Fruit fly (Drosophila melanogaster): Measurements from ENCODE around the gene CG32756.
A peak's percentile ranks its signal among the peaks of the same experiment; 100 is the strongest.

The CG32756 gene

dm6 chrX:5907916-5908315, 37.6 kb upstream of the CG32756 start, which contains the start of gene CG12236 (continued):
- TF ChIP-seq E2f1 (GFP tag; IDR thresholded peaks at IDR 0.05) (peak; percentile 28; the same call in 1 of the 2 replicates), ewg (GFP tag; optimal IDR thresholded peaks at IDR 0.05) (peak; percentile 34), ci (GFP tag; IDR thresholded peaks at IDR 0.05) (peak; percentile 64; the same call in 2 of the 3 replicates), Sox102F (GFP tag; optimal IDR thresholded peaks at IDR 0.05) (no peak), Bgb (GFP tag; IDR thresholded peaks at IDR 0.05; ENCODE audit: partially characterized antibody) (peak; percentile 33; the same call in 1 of the 2 replicates), Dbx (GFP tag; IDR thresholded peaks at IDR 0.05) (peak; percentile 71; the same call in 2 of the 3 replicates), CG11560 (tag; IDR thresholded peaks at IDR 0.05) (0 out of 3 replicates have a peak, but pooled peaks have one; percentile 50), Meics (GFP tag; optimal IDR thresholded peaks at IDR 0.05) (peak; percentile 54), ab (GFP tag; optimal IDR thresholded peaks at IDR 0.05) (no peak), Aef1 (GFP tag; IDR thresholded peaks at IDR 0.05) (0 out of 3 replicates have a peak, but pooled peaks have one; percentile 32), Doc3 (GFP tag; IDR thresholded peaks at IDR 0.05; ENCODE audit: partially characterized antibody) (no peak), slbo (GFP tag; IDR thresholded peaks at IDR 0.05) (peak; percentile 64; the same call in 1 of the 2 replicates), CG10979 (tag; optimal IDR thresholded peaks at IDR 0.05) (peak; percentile 28), CG6813 (GFP tag; optimal IDR thresholded peaks at IDR 0.05) (peak; percentile 14), CG7556 (GFP tag; optimal IDR thresholded peaks at IDR 0.05) (no peak), CG14050 (GFP tag; IDR thresholded peaks at IDR 0.05) (no peak), bsh (GFP tag; optimal IDR thresholded peaks at IDR 0.05) (peak in 1 of 2 experiments; percentile 12), CG9797 (GFP tag; optimal IDR thresholded peaks at IDR 0.05) (peak; percentile 63), HLH54F (GFP tag; optimal IDR thresholded peaks at IDR 0.05) (peak; percentile 24), kah (GFP tag; optimal IDR thresholded peaks at IDR 0.05) (peak; percentile 59), CG8359 (GFP tag; optimal IDR thresholded peaks at IDR 0.05; ENCODE audit: borderline replicate concordance) (no peak), cwo (GFP tag; optimal IDR thresholded peaks at IDR 0.05) (no peak), CG11085 (GFP tag; IDR thresholded peaks at IDR 0.05) (peak; percentile 44; the same call in 1 of the 2 replicates), CG2129 (GFP tag; IDR thresholded peaks at IDR 0.05; ENCODE audit: partially characterized antibody) (no peak), CG7745 (tag; optimal IDR thresholded peaks at IDR 0.05) (no peak), CG10321 (GFP tag; IDR thresholded peaks at IDR 0.05) (peak; percentile 45; the same call in 1 of the 2 replicates), CG34422 (GFP tag; IDR thresholded peaks at IDR 0.05) (peak; percentile 69), CG2199 (GFP tag; IDR thresholded peaks at IDR 0.05) (0 out of 3 replicates have a peak, but pooled peaks have one; percentile 55), CG14965 (GFP tag; optimal IDR thresholded peaks at IDR 0.05; ENCODE audit: borderline replicate concordance) (no peak), CG17829 (tag; optimal IDR thresholded peaks at IDR 0.05) (peak; percentile 50), CG9437 (GFP tag; optimal IDR thresholded peaks at IDR 0.05) (no peak), caup (GFP tag; optimal IDR thresholded peaks at IDR 0.05; ENCODE audit: severe bottlenecking) (peak; percentile 74), NC2α (GFP tag; optimal IDR thresholded peaks at IDR 0.05) (no peak), amos (GFP tag; IDR thresholded peaks at IDR 0.05; ENCODE audit: partially characterized antibody) (peak; percentile 52), CrebB (tag; optimal IDR thresholded peaks at IDR 0.05) (peak; percentile 62), lab (GFP tag; optimal IDR thresholded peaks at IDR 0.05) (peak; percentile 71), da (GFP tag; optimal IDR thresholded peaks at IDR 0.05) (peak; percentile 58), Doc2 (GFP tag; IDR thresholded peaks at IDR 0.05) (no peak), Hr51 (GFP tag; optimal IDR thresholded peaks at IDR 0.05) (peak in 1 of 2 experiments; percentile 47), stwl (tag; optimal IDR thresholded peaks at IDR 0.05) (peak; percentile 72), CG30020 (tag; optimal IDR thresholded peaks at IDR 0.05) (peak; percentile 22), ssp (GFP tag; IDR thresholded peaks at IDR 0.05) (0 out of 2 replicates have a peak, but pooled peaks have one; percentile 9), dmrt99B (tag; optimal IDR thresholded peaks at IDR 0.05) (no peak), CG8089 (GFP tag; optimal IDR thresholded peaks at IDR 0.05) (peak; percentile 24), YL-1 (GFP tag; optimal IDR thresholded peaks at IDR 0.05) (peak; percentile 94), CG6765 (GFP tag; optimal IDR thresholded peaks at IDR 0.05) (peak; percentile 55), CG11247 (GFP tag; IDR thresholded peaks at IDR 0.05) (peak; percentile 49; the same call in 1 of the 2 replicates), Usf (GFP tag; optimal IDR thresholded peaks at IDR 0.05) (peak; percentile 5)
